Worm (Caenorhabditis elegans) whole organism, young adult: ENCODE results near the gene F49E2.5.

Experiments used
- F22D6.2 ChIP-seq: sonication (generic microtip); optimal IDR thresholded peaks from 2 replicates; lab custom pipeline; 2016; ENCODE audit warnings: mild to moderate bottlenecking, missing genetic modification characterization, missing compliant biosample characterization
- ZK185.1 ChIP-seq: sonication (generic microtip); optimal IDR thresholded peaks from 2 replicates; lab custom pipeline; 2016; ENCODE audit warnings: mild to moderate bottlenecking, missing genetic modification characterization, missing compliant biosample characterization; ENCODE audit not compliant: poor library complexity, severe bottlenecking
- efl-1 ChIP-seq: fragments of 150-350 bp; optimal IDR thresholded peaks from 2 replicates; lab custom pipeline; 2014; ENCODE audit warnings: missing biosample characterization, missing genetic modification reagents, missing genetic modification characterization
- hsf-1 ChIP-seq: fragments of 200-800 bp; sonication (Bioruptor generic); IDR thresholded peaks from 2 replicates; pipeline ENCODE4 v1.3.6; 2022; ENCODE audit warnings: missing genetic modification reagents, missing genetic modification characterization, missing compliant biosample characterization
- lir-1 ChIP-seq: fragments of 200-800 bp; sonication (Bioruptor generic); conservative IDR thresholded peaks from 2 replicates; pipeline ENCODE4 v1.3.6; 2022; ENCODE audit warnings: missing genetic modification reagents, missing genetic modification characterization, missing compliant biosample characterization

- no peak for TF ChIP-seq F22D6.2 (tag; lab: Kevin White, UChicago)
- no peak for TF ChIP-seq ZK185.1
- TF ChIP-seq lir-1 (GFP tag; lab: Robert Waterston, UW) = no peak
- no peak for TF ChIP-seq hsf-1 (GFP tag; lab: Robert Waterston, UW)
- TF ChIP-seq efl-1 (GFP tag; lab: Kevin White, UChicago) = no peak
These were observed 33.9 kb upstream of the F49E2.5 start for ce11 chrX:9509516-9509915.
